Fruit fly (Drosophila melanogaster): Measurements from ENCODE around the gene CG14314.
A peak's percentile ranks its signal among the peaks of the same experiment; 100 is the strongest.

Gene CG14314

dm6 chr3R:18220211-18220749 lies 4.3 kb downstream of the CG14314 start, which contains the start of the genes CG7988 and CG7183 (continued):
- TF ChIP-seq Hmx (GFP tag; optimal IDR thresholded peaks at IDR 0.05) (peak; percentile 95), D (optimal IDR thresholded peaks at IDR 0.05) (no peak), D (GFP tag; optimal IDR thresholded peaks at IDR 0.05) (peak; percentile 94), maf-S (GFP tag; optimal IDR thresholded peaks at IDR 0.05) (peak; percentile 94), CG16779 (GFP tag; IDR thresholded peaks at IDR 0.05) (peak; percentile 90), Blimp-1 (GFP tag; optimal IDR thresholded peaks at IDR 0.05) (peak; percentile 97), CG11398 (GFP tag; optimal IDR thresholded peaks at IDR 0.05) (peak; percentile 84), CG6854 (GFP tag; optimal IDR thresholded peaks at IDR 0.05) (peak; percentile 79), oc (tag; optimal IDR thresholded peaks at IDR 0.05) (peak; percentile 98), CG14441 (GFP tag; IDR thresholded peaks at IDR 0.05) (peak; percentile 98), ash1 (GFP tag; optimal IDR thresholded peaks at IDR 0.05) (no peak), Deaf1 (tag; optimal IDR thresholded peaks at IDR 0.05) (peak; percentile 84), CG6272 (GFP tag; IDR thresholded peaks at IDR 0.05) (peak; percentile 98), ken (GFP tag; IDR thresholded peaks at IDR 0.05) (peak; percentile 96), gce (GFP tag; IDR thresholded peaks at IDR 0.05) (peak; percentile 96), Bdp1 (GFP tag; optimal IDR thresholded peaks at IDR 0.05) (peak; percentile 87), hb (GFP tag; IDR thresholded peaks at IDR 0.05; ENCODE audit: partially characterized antibody) (no peak), CG42726 (GFP tag; IDR thresholded peaks at IDR 0.05; ENCODE audit: partially characterized antibody) (no peak), CG9437 (GFP tag; optimal IDR thresholded peaks at IDR 0.05) (peak; percentile 95), lola (GFP tag; optimal IDR thresholded peaks at IDR 0.05) (peak in 1 of 3 experiments; percentile 99), CG4707 (GFP tag; optimal IDR thresholded peaks at IDR 0.05) (peak; percentile 89), CG14667 (GFP tag; IDR thresholded peaks at IDR 0.05) (peak; percentile 99), CG16813 (GFP tag; IDR thresholded peaks at IDR 0.05; ENCODE audit: partially characterized antibody) (no peak), scrt (GFP tag; optimal IDR thresholded peaks at IDR 0.05) (peak; percentile 89), dysf (GFP tag; IDR thresholded peaks at IDR 0.05) (peak; percentile 99), MTF-1 (GFP tag; optimal IDR thresholded peaks at IDR 0.05; ENCODE audit: borderline replicate concordance) (peak; percentile 84), pum (GFP tag; optimal IDR thresholded peaks at IDR 0.05) (peak; percentile 96), E2f2 (GFP tag; IDR thresholded peaks at IDR 0.05) (peak; percentile 83), E2f1 (GFP tag; IDR thresholded peaks at IDR 0.05) (peak; percentile 99), Hand (GFP tag; optimal IDR thresholded peaks at IDR 0.05) (peak; percentile 87), CG2678 (tag; optimal IDR thresholded peaks at IDR 0.05) (peak; percentile 98), ab (GFP tag; optimal IDR thresholded peaks at IDR 0.05) (peak; percentile 62), chif (GFP tag; optimal IDR thresholded peaks at IDR 0.05) (peak; percentile 93 to 98), Trl (optimal IDR thresholded peaks at IDR 0.05) (no peak), Trl (GFP tag; optimal IDR thresholded peaks at IDR 0.05) (peak; percentile 95), vfl (GFP tag; optimal IDR thresholded peaks at IDR 0.05) (peak; percentile 91), CG33213 (GFP tag; optimal IDR thresholded peaks at IDR 0.05) (peak; percentile 81), CG2889 (GFP tag; IDR thresholded peaks at IDR 0.05) (peak; percentile 98), Nf-YC (tag; optimal IDR thresholded peaks at IDR 0.05) (peak; percentile 88), CG11696 (GFP tag; IDR thresholded peaks at IDR 0.05) (peak; percentile 93), CG6689 (GFP tag; IDR thresholded peaks at IDR 0.05) (peak; percentile 99), rib (GFP tag; IDR thresholded peaks at IDR 0.05) (peak; percentile 97), CG17328 (GFP tag; IDR thresholded peaks at IDR 0.05) (peak; percentile 99), ap (GFP tag; IDR thresholded peaks at IDR 0.05) (peak; percentile 98), Bteb2 (GFP tag; optimal IDR thresholded peaks at IDR 0.05) (peak; percentile 97), wek (GFP tag; optimal IDR thresholded peaks at IDR 0.05) (peak; percentile 68), gfzf (GFP tag; optimal IDR thresholded peaks at IDR 0.05) (peak; percentile 56), HHEX (GFP tag; optimal IDR thresholded peaks at IDR 0.05) (peak; percentile 92), Dp (GFP tag; optimal IDR thresholded peaks at IDR 0.05) (peak; percentile 22), phol (tag; optimal IDR thresholded peaks at IDR 0.05) (peak; percentile 98), CG6654 (GFP tag; optimal IDR thresholded peaks at IDR 0.05) (peak; percentile 74)

Data from whole organism, embryonic.